Worm (Caenorhabditis elegans) whole organism, L1 larva: ENCODE measurements around the gene ZK550.6.

Source experiments
- ces-1 ChIP-seq: fragments of 150-350 bp; optimal IDR thresholded peaks from 2 replicates; lab custom pipeline; 2014; ENCODE audit warnings: missing biosample characterization, missing genetic modification reagents, missing genetic modification characterization
- efl-1 ChIP-seq, 4 experiments: fragments of 150-350 bp; optimal IDR thresholded peaks in 3 of 4; peaks in 1 of 4; 1 replicate in 1 of 4; 2 replicates in 3 of 4; lab custom pipeline; 2014; ENCODE audit warnings: missing biosample characterization in 2 of 4, missing genetic modification characterization in 2 of 4, missing genetic modification reagents in 2 of 4
- egl-27 ChIP-seq, 2 experiments: fragments of 150-350 bp in 1 of 2; sonication (generic microtip); optimal IDR thresholded peaks; 3 replicates each; lab custom pipeline; 2017 to 2018; ENCODE audit warnings: missing biosample characterization in 2 of 2, missing genetic modification characterization in 2 of 2, missing genetic modification reagents in 2 of 2
- lin-15B ChIP-seq: fragments of 150-350 bp; sonication (generic microtip); optimal IDR thresholded peaks from 3 replicates; lab custom pipeline; 2014; ENCODE audit warnings: missing biosample characterization, missing genetic modification characterization
- lsy-2 ChIP-seq, 2 experiments: fragments of 150-350 bp; optimal IDR thresholded peaks; 2 replicates each; lab custom pipeline; 2014; ENCODE audit warnings: missing biosample characterization in 2 of 2, missing genetic modification characterization in 2 of 2
- nhr-20 ChIP-seq: sonication (generic microtip); optimal IDR thresholded peaks from 2 replicates; lab custom pipeline; 2016; ENCODE audit warnings: mild to moderate bottlenecking, missing genetic modification characterization, missing compliant biosample characterization
- nhr-47 ChIP-seq: sonication (generic microtip); optimal IDR thresholded peaks from 2 replicates; lab custom pipeline; 2016; ENCODE audit warnings: mild to moderate bottlenecking, missing genetic modification characterization, moderate library complexity, missing compliant biosample characterization
- rnt-1 ChIP-seq: sonication (generic microtip); optimal IDR thresholded peaks from 2 replicates; lab custom pipeline; 2016; ENCODE audit warnings: mild to moderate bottlenecking, missing genetic modification characterization, moderate library complexity, missing compliant biosample characterization
- skn-1 ChIP-seq: fragments of 150-350 bp; optimal IDR thresholded peaks from 2 replicates; lab custom pipeline; 2014; ENCODE audit warnings: missing biosample characterization, missing genetic modification characterization
- snpc-4 ChIP-seq: fragments of 150-350 bp; optimal IDR thresholded peaks from 2 replicates; lab custom pipeline; 2014; ENCODE audit warnings: missing biosample characterization, missing genetic modification characterization
- unc-130 ChIP-seq: fragments of 150-350 bp; optimal IDR thresholded peaks from 2 replicates; lab custom pipeline; 2017; ENCODE audit warnings: missing biosample characterization, missing genetic modification characterization, inconsistent platforms
- unc-30 ChIP-seq: sonication (generic microtip); optimal IDR thresholded peaks from 2 replicates; lab custom pipeline; 2017; ENCODE audit warnings: missing biosample characterization, missing genetic modification characterization

DNA sequence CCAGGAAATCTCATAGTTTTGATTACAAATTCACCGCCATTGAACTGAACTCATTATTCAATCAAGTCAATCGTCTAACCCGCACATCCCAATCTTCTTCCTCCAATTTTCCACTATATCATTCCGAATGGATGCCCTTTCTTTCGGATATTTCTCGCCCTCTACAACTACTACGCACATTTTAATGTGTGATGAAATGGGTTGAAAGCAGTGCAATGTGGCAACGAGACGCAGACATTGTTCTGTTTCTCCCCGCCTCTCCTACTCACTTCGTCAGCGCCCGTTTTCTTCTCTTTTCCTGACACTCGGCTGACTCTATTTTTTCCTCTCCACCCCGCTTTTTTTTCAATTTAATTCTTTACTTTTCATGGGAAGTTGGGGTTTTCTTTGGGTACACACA lies 6.3 kb upstream of the ZK550.6 start:
- TF ChIP-seq unc-130 (tag; lab: Kevin White, UChicago) (no peak), rnt-1 (tag; lab: Kevin White, UChicago) (peak; percentile 37), nhr-20 (tag; lab: Kevin White, UChicago) (peak; percentile 1), nhr-47 (tag; lab: Kevin White, UChicago) (peak; percentile 38), lsy-2 (tag; optimal IDR thresholded peaks at IDR 0.05; lab: Kevin White, UChicago) (peak in 1 of 2 experiments; percentile 64), skn-1 (peak; percentile 63), efl-1 (optimal IDR thresholded peaks at IDR 0.05; lab: Kevin White, UChicago) (peak; percentile 47 to 71), efl-1 (GFP tag; optimal IDR thresholded peaks at IDR 0.05 in 1 of 2; lab: Kevin White, UChicago) (peak; percentile 23 to 37), ces-1 (GFP tag; lab: Kevin White, UChicago) (no peak), unc-30 (tag; lab: Kevin White, UChicago) (no peak), egl-27 (tag; optimal IDR thresholded peaks at IDR 0.05; lab: Kevin White, UChicago) (no peak), lin-15B (tag; lab: Kevin White, UChicago) (no peak), snpc-4 (tag; lab: Kevin White, UChicago) (no peak)
